Fruit fly (Drosophila melanogaster): ENCODE measurements around the gene CG12321.

Gene CG12321

DNA sequence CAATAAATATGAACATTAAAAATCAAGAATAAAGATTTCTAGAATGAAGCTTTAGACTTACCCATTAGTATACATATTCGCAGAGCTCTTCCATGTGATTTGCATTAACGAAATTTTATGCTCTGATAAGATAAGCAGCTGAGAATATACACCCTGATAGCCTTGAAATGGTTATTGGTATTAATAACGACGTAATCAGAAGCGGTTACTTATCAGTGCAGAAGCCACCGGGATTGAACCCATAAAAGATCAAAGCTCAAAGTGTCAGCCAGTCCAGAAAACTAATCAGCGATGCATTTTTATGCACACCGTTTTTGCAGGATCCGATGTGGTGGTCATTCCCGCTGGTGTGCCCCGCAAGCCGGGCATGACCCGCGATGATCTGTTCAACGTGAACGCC, 38.9 kb upstream of the CG12321 start:
- TF ChIP-seq CG8119 (GFP tag; IDR thresholded peaks at IDR 0.05): no peak
- no peak for TF ChIP-seq dac (GFP tag; optimal IDR thresholded peaks at IDR 0.05)
- peak; percentile 95 for TF ChIP-seq svp (GFP tag)
- TF ChIP-seq salr (GFP tag; optimal IDR thresholded peaks at IDR 0.05): no peak
- peak; percentile 49 for TF ChIP-seq vri (GFP tag; optimal IDR thresholded peaks at IDR 0.05)
- TF ChIP-seq CG8319 (GFP tag; optimal IDR thresholded peaks at IDR 0.05): no peak
- no peak for TF ChIP-seq Eip78C (GFP tag)
- no peak for TF ChIP-seq eg (GFP tag; IDR thresholded peaks at IDR 0.05)
- TF ChIP-seq CG6163 (GFP tag; IDR thresholded peaks at IDR 0.05): no peak

- no peak for TF ChIP-seq fkh (GFP tag; optimal IDR thresholded peaks at IDR 0.05)
- TF ChIP-seq CG31627 (GFP tag; optimal IDR thresholded peaks at IDR 0.05): no peak
- TF ChIP-seq salr (GFP tag; optimal IDR thresholded peaks at IDR 0.05): no peak
- TF ChIP-seq fd85E (GFP tag; optimal IDR thresholded peaks at IDR 0.05): no peak
- TF ChIP-seq CG1621 (tag; optimal IDR thresholded peaks at IDR 0.05): no peak
- TF ChIP-seq dsx (GFP tag; optimal IDR thresholded peaks at IDR 0.05; ENCODE audit: poor library complexity, severe bottlenecking): no peak
- no peak for TF ChIP-seq Ets21C (GFP tag; optimal IDR thresholded peaks at IDR 0.05)
- TF ChIP-seq CG6163 (GFP tag; IDR thresholded peaks at IDR 0.05): no peak
- TF ChIP-seq CG10631 (GFP tag; optimal IDR thresholded peaks at IDR 0.05): no peak
These were observed 38.3 kb upstream of the CG12321 start for dm6 chr3R:18226809-18227157.

dm6 chr3R:18226043-18226808, 37.7 kb upstream of the CG12321 start, which contains the start of the genes CG7168 and Mdh2:
Gene CG7168 (minus strand): TSS chr3R:18226082.
Gene Mdh2 (plus strand): TSS chr3R:18226396.
- no peak for TF ChIP-seq CG31627 (GFP tag; optimal IDR thresholded peaks at IDR 0.05)
- TF ChIP-seq lz (GFP tag; optimal IDR thresholded peaks at IDR 0.05): peak; percentile 19
- TF ChIP-seq Blimp-1 (GFP tag; optimal IDR thresholded peaks at IDR 0.05): no peak
- no peak for TF ChIP-seq CG1621 (tag; optimal IDR thresholded peaks at IDR 0.05)
- peak; percentile 2 for TF ChIP-seq topi (GFP tag; optimal IDR thresholded peaks at IDR 0.05)
- no peak for TF ChIP-seq CG8319 (GFP tag; optimal IDR thresholded peaks at IDR 0.05)
- TF ChIP-seq ss (GFP tag; optimal IDR thresholded peaks at IDR 0.05): no peak
- no peak for TF ChIP-seq CG8632 (GFP tag; optimal IDR thresholded peaks at IDR 0.05)
- no peak for TF ChIP-seq OdsH (GFP tag; optimal IDR thresholded peaks at IDR 0.05)
- no peak for TF ChIP-seq Eip78C (GFP tag)
- no peak for TF ChIP-seq achi (GFP tag; optimal IDR thresholded peaks at IDR 0.05)
- TF ChIP-seq Lpt (GFP tag; optimal IDR thresholded peaks at IDR 0.05): no peak
- TF ChIP-seq svp (GFP tag): peak; percentile 75
- TF ChIP-seq dac (GFP tag; optimal IDR thresholded peaks at IDR 0.05): no peak
- TF ChIP-seq esn (GFP tag; optimal IDR thresholded peaks at IDR 0.05): peak; percentile 17
- TF ChIP-seq CG6276 (GFP tag; optimal IDR thresholded peaks at IDR 0.05): no peak
- TF ChIP-seq CG32006 (GFP tag; optimal IDR thresholded peaks at IDR 0.05): no peak
- no peak for TF ChIP-seq CG11294 (GFP tag; IDR thresholded peaks at IDR 0.05)
- no peak for TF ChIP-seq Hr38 (GFP tag; optimal IDR thresholded peaks at IDR 0.05)
- no peak for TF ChIP-seq CG9139 (GFP tag; optimal IDR thresholded peaks at IDR 0.05)
- TF ChIP-seq Ets21C (GFP tag; optimal IDR thresholded peaks at IDR 0.05): no peak
- TF ChIP-seq CG6792 (GFP tag; optimal IDR thresholded peaks at IDR 0.05): no peak
- no peak for TF ChIP-seq spab (GFP tag; optimal IDR thresholded peaks at IDR 0.05)
- TF ChIP-seq CG6854 (GFP tag; optimal IDR thresholded peaks at IDR 0.05): no peak
- TF ChIP-seq Sox14 (GFP tag; optimal IDR thresholded peaks at IDR 0.05): peak; percentile 7
- TF ChIP-seq fd85E (GFP tag; optimal IDR thresholded peaks at IDR 0.05): no peak
- TF ChIP-seq vri (GFP tag; optimal IDR thresholded peaks at IDR 0.05): peak; percentile 82
- peak; percentile 28 for TF ChIP-seq dsx (GFP tag; optimal IDR thresholded peaks at IDR 0.05; ENCODE audit: poor library complexity, severe bottlenecking)
- TF ChIP-seq fkh (GFP tag; optimal IDR thresholded peaks at IDR 0.05): peak; percentile 79
- TF ChIP-seq CG10631 (GFP tag; optimal IDR thresholded peaks at IDR 0.05): no peak

DNA sequence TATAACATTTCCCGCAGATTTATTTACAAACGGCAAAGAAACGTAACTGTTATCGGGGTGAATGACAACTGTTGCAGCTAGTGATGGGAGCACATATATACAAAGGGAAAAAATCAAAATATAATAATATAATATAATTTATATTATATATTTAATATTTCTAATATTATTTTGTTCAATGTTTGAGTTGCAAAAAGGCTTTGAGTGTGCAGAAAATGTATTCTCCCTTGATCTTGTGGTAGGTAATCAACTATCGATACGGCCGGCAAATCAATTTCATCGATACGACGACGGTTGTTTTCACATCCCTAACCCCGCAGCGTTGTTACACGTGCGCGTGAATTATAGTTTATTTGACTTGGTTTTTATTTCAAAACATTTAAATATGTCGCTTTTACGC, 34.9 kb upstream of the CG12321 start, which contains the start of the genes mTerf5 and Non3:
Gene mTerf5, minus strand, starts transcription at position 249 of the 400 bp plus-strand sequence.
Gene Non3, plus strand, starts transcription at position 289 of the 400 bp plus-strand sequence.
- TF ChIP-seq spab (GFP tag; optimal IDR thresholded peaks at IDR 0.05) (no peak), Hr39 (GFP tag; optimal IDR thresholded peaks at IDR 0.05) (no peak), Eip78C (GFP tag) (peak; percentile 73), CG11762 (GFP tag; optimal IDR thresholded peaks at IDR 0.05; ENCODE audit: insufficient read depth) (peak; percentile 46), dsx (GFP tag; optimal IDR thresholded peaks at IDR 0.05; ENCODE audit: poor library complexity, severe bottlenecking) (peak; percentile 55), CG10669 (GFP tag; optimal IDR thresholded peaks at IDR 0.05) (no peak), CG7368 (GFP tag; optimal IDR thresholded peaks at IDR 0.05) (no peak), CG8632 (GFP tag; optimal IDR thresholded peaks at IDR 0.05) (peak; percentile 65), fkh (GFP tag; optimal IDR thresholded peaks at IDR 0.05) (peak; percentile 64), Gug (GFP tag; IDR thresholded peaks at IDR 0.05) (no peak), CG8319 (GFP tag; optimal IDR thresholded peaks at IDR 0.05) (peak; percentile 32), Met (GFP tag; optimal IDR thresholded peaks at IDR 0.05) (no peak), CG6163 (GFP tag; IDR thresholded peaks at IDR 0.05) (no peak), CG16779 (tag; optimal IDR thresholded peaks at IDR 0.05) (no peak), Hr4 (GFP tag; optimal IDR thresholded peaks at IDR 0.05) (no peak), CG4318 (GFP tag; optimal IDR thresholded peaks at IDR 0.05) (no peak), Eip93F (GFP tag; optimal IDR thresholded peaks at IDR 0.05) (no peak)
